Worm (Caenorhabditis elegans) whole organism, L4 larva: ENCODE data around the gene rfip-2.
"Not testable (repeated sequence)": the region's sequence is repeated elsewhere in the genome, so short reads cannot be mapped to it uniquely, and the experiment has no call there.

Source experiments
- F49E8.2 ChIP-seq: sonication (generic microtip); optimal IDR thresholded peaks from 2 replicates; lab custom pipeline; 2016; ENCODE audit warnings: missing compliant biosample characterization, mild to moderate bottlenecking, missing genetic modification characterization, borderline replicate concordance
- ZK337.2 ChIP-seq: fragments of 200-800 bp; sonication (Bioruptor generic); IDR thresholded peaks from 2 replicates; pipeline ENCODE4 v1.3.6; 2022; ENCODE audit warnings: missing genetic modification reagents, missing genetic modification characterization, missing compliant biosample characterization
- ama-1 ChIP-seq: fragments of 150-350 bp; optimal IDR thresholded peaks from 2 replicates; lab custom pipeline; 2014; ENCODE audit warnings: inconsistent platforms, mixed read lengths
- ceh-32 ChIP-seq: sonication (generic microtip); optimal IDR thresholded peaks from 2 replicates; lab custom pipeline; 2016; ENCODE audit warnings: mild to moderate bottlenecking, missing genetic modification characterization, missing compliant biosample characterization; ENCODE audit not compliant: poor library complexity
- dmd-9 ChIP-seq: fragments of 200-800 bp; sonication (Bioruptor generic); IDR thresholded peaks from 2 replicates; pipeline ENCODE4 v1.3.6; 2022; ENCODE audit warnings: missing genetic modification reagents, missing genetic modification characterization, missing compliant biosample characterization
- lin-13 ChIP-seq: fragments of 150-350 bp; optimal IDR thresholded peaks from 2 replicates; lab custom pipeline; 2014; ENCODE audit warnings: missing biosample characterization, missing genetic modification reagents, missing genetic modification characterization
- mxl-2 ChIP-seq: fragments of 200-800 bp; sonication (Bioruptor generic); conservative IDR thresholded peaks from 2 replicates; pipeline ENCODE4 v1.3.6; 2022; ENCODE audit warnings: missing genetic modification reagents, missing genetic modification characterization, missing compliant biosample characterization
- nhr-11 ChIP-seq: fragments of 150-350 bp; optimal IDR thresholded peaks from 2 replicates; lab custom pipeline; 2014; ENCODE audit warnings: missing biosample characterization, missing genetic modification characterization
- nhr-28 ChIP-seq: fragments of 150-350 bp; optimal IDR thresholded peaks from 2 replicates; lab custom pipeline; 2014; ENCODE audit warnings: missing biosample characterization, missing genetic modification characterization
- nhr-41 ChIP-seq: fragments of 200-800 bp; sonication (Bioruptor generic); IDR thresholded peaks from 2 replicates; pipeline ENCODE4 v1.3.6; 2022; ENCODE audit warnings: missing genetic modification reagents, missing genetic modification characterization, missing compliant biosample characterization
- unc-39 ChIP-seq: sonication (generic microtip); optimal IDR thresholded peaks from 2 replicates; lab custom pipeline; 2017; ENCODE audit warnings: missing biosample characterization, missing genetic modification characterization

- TF ChIP-seq nhr-11; F49E8.2 (tag; lab: Kevin White, UChicago); ama-1; unc-39 (tag; lab: Kevin White, UChicago); ceh-32 (tag; lab: Kevin White, UChicago); nhr-28; lin-13 (GFP tag; lab: Kevin White, UChicago); ZK337.2 (GFP tag; lab: Robert Waterston, UW); nhr-41 (GFP tag; lab: Robert Waterston, UW): not testable (repeated sequence)
- 0 out of 2 replicates have a peak, but pooled peaks have one; percentile 47 for TF ChIP-seq mxl-2
- TF ChIP-seq dmd-9 (GFP tag; lab: Robert Waterston, UW) = peak; percentile 65; the same call in 1 of the 2 replicates
Observed at ce11 chrII:695079-695478, 28.5 kb upstream of the rfip-2 start.
